Fruit fly (Drosophila melanogaster): ENCODE results near the gene CG5758.
A peak's percentile ranks its signal among the peaks of the same experiment; 100 is the strongest.

CG5758 gene

dm6 chr2L:18122231-18122551 lies 2.4 kb downstream of the CG5758 start (continued):
- peak; percentile 67 for TF ChIP-seq spab (GFP tag; optimal IDR thresholded peaks at IDR 0.05)
- TF ChIP-seq CG10669 (GFP tag; optimal IDR thresholded peaks at IDR 0.05), result peak; percentile 57
- peak; percentile 28 for TF ChIP-seq dac (GFP tag; optimal IDR thresholded peaks at IDR 0.05)
- peak; percentile 73 for TF ChIP-seq CG3032 (tag; optimal IDR thresholded peaks at IDR 0.05)
- no peak for TF ChIP-seq fkh (GFP tag; optimal IDR thresholded peaks at IDR 0.05)
- peak; percentile 46; the same call in 1 of the 3 replicates for TF ChIP-seq eg (GFP tag; IDR thresholded peaks at IDR 0.05)
- TF ChIP-seq CG4318 (GFP tag; optimal IDR thresholded peaks at IDR 0.05), result peak; percentile 24
- TF ChIP-seq OdsH (GFP tag; optimal IDR thresholded peaks at IDR 0.05), result peak; percentile 75
- TF ChIP-seq cyc (GFP tag; optimal IDR thresholded peaks at IDR 0.05), result peak; percentile 21
- TF ChIP-seq fd85E (GFP tag; optimal IDR thresholded peaks at IDR 0.05), result no peak
- peak; percentile 42 for TF ChIP-seq CG32006 (GFP tag; optimal IDR thresholded peaks at IDR 0.05)
- peak; percentile 54; the same call in 1 of the 2 replicates for TF ChIP-seq CG11294 (GFP tag; IDR thresholded peaks at IDR 0.05)
- no peak for TF ChIP-seq Eip93F (GFP tag; optimal IDR thresholded peaks at IDR 0.05)
- TF ChIP-seq Ets21C (GFP tag; optimal IDR thresholded peaks at IDR 0.05), result no peak
- peak; percentile 4 for TF ChIP-seq CG6808 (GFP tag; optimal IDR thresholded peaks at IDR 0.05)
- peak; percentile 69 for TF ChIP-seq achi (GFP tag; optimal IDR thresholded peaks at IDR 0.05)
- peak; percentile 19 for TF ChIP-seq CG6792 (GFP tag; optimal IDR thresholded peaks at IDR 0.05)
- peak; percentile 35 for TF ChIP-seq topi (GFP tag; optimal IDR thresholded peaks at IDR 0.05)
- peak; percentile 21 for TF ChIP-seq lz (GFP tag; optimal IDR thresholded peaks at IDR 0.05)

- TF ChIP-seq Lpt (GFP tag; optimal IDR thresholded peaks at IDR 0.05) (no peak), svp (GFP tag) (peak; percentile 84), Met (GFP tag; optimal IDR thresholded peaks at IDR 0.05) (no peak)
Observed at dm6 chr2L:18122920-18123319, 3.1 kb downstream of the CG5758 start.

- no peak for TF ChIP-seq Blimp-1 (GFP tag; optimal IDR thresholded peaks at IDR 0.05)
- TF ChIP-seq CG6163 (GFP tag; IDR thresholded peaks at IDR 0.05), result no peak
- TF ChIP-seq CG1621 (tag; optimal IDR thresholded peaks at IDR 0.05), result no peak
- no peak for TF ChIP-seq topi (GFP tag; optimal IDR thresholded peaks at IDR 0.05)
- no peak for TF ChIP-seq Hr38 (GFP tag; optimal IDR thresholded peaks at IDR 0.05)
- TF ChIP-seq CG8119 (GFP tag; IDR thresholded peaks at IDR 0.05), result no peak
- no peak for TF ChIP-seq CG10669 (GFP tag; optimal IDR thresholded peaks at IDR 0.05)
Observed at dm6 chr2L:18125649-18126048, 5.9 kb downstream of the CG5758 start, which contains the start of gene Grl36b. Grl36b (minus strand) TSS chr2L:18125749.

- peak; percentile 40 for TF ChIP-seq vri (GFP tag; optimal IDR thresholded peaks at IDR 0.05)
- TF ChIP-seq CG6276 (GFP tag; optimal IDR thresholded peaks at IDR 0.05), result no peak
- no peak for TF ChIP-seq fkh (GFP tag; optimal IDR thresholded peaks at IDR 0.05)
- TF ChIP-seq CG10631 (GFP tag; optimal IDR thresholded peaks at IDR 0.05), result no peak
- TF ChIP-seq Eip78C (GFP tag), result peak; percentile 29
- no peak for TF ChIP-seq CG3919 (GFP tag; optimal IDR thresholded peaks at IDR 0.05)
- TF ChIP-seq CG3032 (tag; optimal IDR thresholded peaks at IDR 0.05), result no peak
- TF ChIP-seq CG1621 (tag; optimal IDR thresholded peaks at IDR 0.05), result no peak
- TF ChIP-seq CG11294 (GFP tag; IDR thresholded peaks at IDR 0.05), result no peak
- TF ChIP-seq pdm3 (GFP tag; optimal IDR thresholded peaks at IDR 0.05), result no peak
- no peak for TF ChIP-seq Lpt (GFP tag; optimal IDR thresholded peaks at IDR 0.05)
- no peak for TF ChIP-seq Met (GFP tag; optimal IDR thresholded peaks at IDR 0.05)
- peak; percentile 87 for TF ChIP-seq svp (GFP tag)
Observed at dm6 chr2L:18134615-18135014, 14.8 kb downstream of the CG5758 start.

- TF ChIP-seq Lpt (GFP tag; optimal IDR thresholded peaks at IDR 0.05) (no peak), fkh (GFP tag; optimal IDR thresholded peaks at IDR 0.05) (peak; percentile 95), CG6792 (GFP tag; optimal IDR thresholded peaks at IDR 0.05) (no peak), CG10631 (GFP tag; optimal IDR thresholded peaks at IDR 0.05) (no peak), Eip78C (GFP tag) (peak; percentile 49), dsx (GFP tag; optimal IDR thresholded peaks at IDR 0.05; ENCODE audit: poor library complexity, severe bottlenecking) (no peak)
Observed at dm6 chr2L:18136427-18136857, 16.6 kb downstream of the CG5758 start.

All from whole organism, prepupa.